Worm (Caenorhabditis elegans) whole organism, L4 larva: ENCODE data around the gene ugt-7.

Experiments
- ceh-20 ChIP-seq: fragments of 200-800 bp; sonication (Bioruptor generic); IDR thresholded peaks from 2 replicates; pipeline ENCODE4 v1.3.6; 2022; ENCODE audit warnings: missing genetic modification reagents, missing genetic modification characterization, missing compliant biosample characterization
- ceh-82 ChIP-seq: sonication (generic microtip); optimal IDR thresholded peaks from 2 replicates; lab custom pipeline; 2017; ENCODE audit warnings: missing biosample characterization, missing genetic modification characterization
- ces-1 ChIP-seq: fragments of 150-350 bp; sonication (generic microtip); optimal IDR thresholded peaks from 4 replicates; lab custom pipeline; 2014; ENCODE audit warnings: missing biosample characterization, missing genetic modification reagents, missing genetic modification characterization
- gei-8 ChIP-seq: fragments of 200-800 bp; sonication (Bioruptor generic); optimal IDR thresholded peaks from 2 replicates; lab custom pipeline; 2018; ENCODE audit warnings: mild to moderate bottlenecking, missing genetic modification characterization, missing compliant biosample characterization
- lin-13 ChIP-seq: fragments of 150-350 bp; optimal IDR thresholded peaks from 2 replicates; lab custom pipeline; 2014; ENCODE audit warnings: missing biosample characterization, missing genetic modification reagents, missing genetic modification characterization
- nhr-11 ChIP-seq: fragments of 150-350 bp; optimal IDR thresholded peaks from 2 replicates; lab custom pipeline; 2014; ENCODE audit warnings: missing biosample characterization, missing genetic modification characterization
- nhr-237 ChIP-seq: sonication (generic microtip); optimal IDR thresholded peaks from 2 replicates; lab custom pipeline; 2017; ENCODE audit warnings: missing biosample characterization, missing genetic modification characterization
- snpc-4 ChIP-seq: fragments of 150-350 bp; optimal IDR thresholded peaks from 2 replicates; lab custom pipeline; 2014; ENCODE audit warnings: missing biosample characterization, missing genetic modification characterization
- ztf-11 ChIP-seq: fragments of 150-350 bp; optimal IDR thresholded peaks from 2 replicates; lab custom pipeline; 2014; ENCODE audit warnings: missing biosample characterization, missing genetic modification characterization

DNA sequence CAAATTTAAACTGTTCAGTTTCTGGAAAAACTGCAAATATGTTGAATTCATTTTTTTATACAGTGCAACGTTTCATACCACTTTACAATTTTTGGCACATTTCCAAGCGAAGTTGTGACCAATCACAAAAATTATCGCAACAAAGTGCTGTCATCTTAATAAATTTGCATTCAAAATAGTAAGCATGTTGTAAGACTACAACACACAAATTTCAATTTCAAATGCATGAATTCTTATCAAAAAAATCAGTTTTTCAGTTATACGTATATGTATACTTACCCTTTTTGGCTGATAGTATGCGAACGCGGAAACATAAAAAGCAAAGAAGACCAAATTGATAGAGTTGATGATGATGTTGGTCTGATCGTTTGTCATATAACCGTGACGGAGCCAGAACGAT is 29.8 kb upstream of the ugt-7 start:
- no peak for TF ChIP-seq nhr-237 (tag; lab: Kevin White, UChicago)
- TF ChIP-seq ceh-20, result no peak
- TF ChIP-seq lin-13 (GFP tag; lab: Kevin White, UChicago), result no peak
- no peak for TF ChIP-seq gei-8 (GFP tag; lab: Kevin White, UChicago)
- TF ChIP-seq ceh-82 (tag; lab: Kevin White, UChicago), result no peak
- TF ChIP-seq ces-1 (GFP tag; lab: Kevin White, UChicago), result no peak
- no peak for TF ChIP-seq nhr-11
- no peak for TF ChIP-seq snpc-4 (tag; lab: Kevin White, UChicago)
- no peak for TF ChIP-seq ztf-11 (tag; lab: Kevin White, UChicago)
